Worm (Caenorhabditis elegans) whole organism, L1 larva: ENCODE results near the gene gcst-1.

ENCODE experiments used
- C16A3.4 ChIP-seq: fragments of 150-350 bp; optimal IDR thresholded peaks from 2 replicates; lab custom pipeline; 2014; ENCODE audit warnings: missing biosample characterization, missing genetic modification characterization
- C34B4.2 ChIP-seq: sonication (generic microtip); optimal IDR thresholded peaks from 2 replicates; lab custom pipeline; 2017; ENCODE audit warnings: mild to moderate bottlenecking, missing genetic modification characterization, missing compliant biosample characterization
- F16B12.6 ChIP-seq: fragments of 150-350 bp; optimal IDR thresholded peaks from 2 replicates; lab custom pipeline; 2014; ENCODE audit warnings: missing biosample characterization, missing genetic modification characterization
- alr-1 ChIP-seq: fragments of 200-800 bp; sonication (Bioruptor generic); optimal IDR thresholded peaks from 2 replicates; lab custom pipeline; 2018; ENCODE audit warnings: borderline replicate concordance, mild to moderate bottlenecking, missing genetic modification characterization, missing compliant biosample characterization
- aly-2 ChIP-seq: fragments of 150-350 bp; optimal IDR thresholded peaks from 2 replicates; lab custom pipeline; 2014; ENCODE audit warnings: missing biosample characterization, missing genetic modification characterization
- blmp-1 ChIP-seq: fragments of 150-350 bp; optimal IDR thresholded peaks from 2 replicates; lab custom pipeline; 2014; ENCODE audit warnings: missing biosample characterization, missing genetic modification characterization
- ceh-82 ChIP-seq, 3 experiments: fragments of 150-350 bp in 1 of 3; sonication (generic microtip) in 2 of 3; optimal IDR thresholded peaks; 2 replicates each; lab custom pipeline; 2014 to 2017; ENCODE audit warnings: missing biosample characterization in 3 of 3, missing genetic modification characterization in 3 of 3
- ces-1 ChIP-seq: fragments of 150-350 bp; optimal IDR thresholded peaks from 2 replicates; lab custom pipeline; 2014; ENCODE audit warnings: missing biosample characterization, missing genetic modification reagents, missing genetic modification characterization
- dpl-1 ChIP-seq, 3 experiments: fragments of 150-350 bp in 2 of 3; sonication (generic microtip) in 1 of 3; optimal IDR thresholded peaks; 2 replicates each; lab custom pipeline; 2014 to 2017; ENCODE audit warnings: missing biosample characterization in 3 of 3, missing genetic modification characterization in 3 of 3, missing genetic modification reagents in 3 of 3
- dsc-1 ChIP-seq: sonication (generic microtip); optimal IDR thresholded peaks from 2 replicates; lab custom pipeline; 2016; ENCODE audit warnings: mild to moderate bottlenecking, missing genetic modification characterization, missing compliant biosample characterization
- efl-1 ChIP-seq, 4 experiments: fragments of 150-350 bp; optimal IDR thresholded peaks in 3 of 4; peaks in 1 of 4; 1 replicate in 1 of 4; 2 replicates in 3 of 4; lab custom pipeline; 2014; ENCODE audit warnings: missing biosample characterization in 2 of 4, missing genetic modification characterization in 2 of 4, missing genetic modification reagents in 2 of 4
- efl-3 ChIP-seq: fragments of 200-800 bp; sonication (Bioruptor generic); optimal IDR thresholded peaks from 2 replicates; lab custom pipeline; 2018; ENCODE audit warnings: mild to moderate bottlenecking, missing genetic modification characterization, missing compliant biosample characterization
- elt-3 ChIP-seq, 6 experiments: fragments of 150-350 bp in 1 of 6; sonication (generic microtip); optimal IDR thresholded peaks; 2 replicates each; lab custom pipeline; 2017 to 2018; ENCODE audit warnings: missing biosample characterization in 6 of 6, missing genetic modification characterization in 6 of 6, inconsistent platforms in 1 of 6
- ets-5 ChIP-seq: fragments of 200-800 bp; sonication (Bioruptor generic); IDR thresholded peaks from 2 replicates; pipeline ENCODE4 v1.3.6; 2022; ENCODE audit warnings: missing genetic modification characterization, missing compliant biosample characterization
- fkh-10 ChIP-seq: sonication (generic microtip); optimal IDR thresholded peaks from 2 replicates; lab custom pipeline; 2017; ENCODE audit warnings: missing biosample characterization, missing genetic modification reagents, missing genetic modification characterization
- fkh-4 ChIP-seq: sonication (generic microtip); optimal IDR thresholded peaks from 2 replicates; lab custom pipeline; 2016; ENCODE audit warnings: missing compliant biosample characterization, missing genetic modification characterization, borderline replicate concordance
- irx-1 ChIP-seq: sonication (generic microtip); optimal IDR thresholded peaks from 2 replicates; lab custom pipeline; 2016; ENCODE audit warnings: missing genetic modification characterization, missing compliant biosample characterization
- isw-1 ChIP-seq: fragments of 200-800 bp; sonication (Bioruptor generic); IDR thresholded peaks from 2 replicates; pipeline ENCODE4 v1.3.6; 2022; ENCODE audit warnings: missing genetic modification characterization, missing compliant biosample characterization
- jun-1 ChIP-seq: fragments of 150-350 bp; optimal IDR thresholded peaks from 2 replicates; lab custom pipeline; 2014; ENCODE audit warnings: missing biosample characterization, missing genetic modification reagents, missing genetic modification characterization
- lin-13 ChIP-seq: fragments of 150-350 bp; optimal IDR thresholded peaks from 2 replicates; lab custom pipeline; 2014; ENCODE audit warnings: missing biosample characterization, missing genetic modification reagents, missing genetic modification characterization
- lin-14 ChIP-seq: fragments of 200-800 bp; sonication (Bioruptor generic); optimal IDR thresholded peaks from 2 replicates; lab custom pipeline; 2018; ENCODE audit warnings: mild to moderate bottlenecking, missing genetic modification characterization, moderate library complexity, missing compliant biosample characterization
- lin-35 ChIP-seq, 2 experiments: fragments of 150-350 bp; optimal IDR thresholded peaks; 2 replicates each; lab custom pipeline; 2014; ENCODE audit warnings: missing biosample characterization in 2 of 2, missing genetic modification characterization in 2 of 2, missing genetic modification reagents in 2 of 2
- mab-9 ChIP-seq: fragments of 200-800 bp; sonication (Bioruptor generic); IDR thresholded peaks from 2 replicates; pipeline ENCODE4 v1.3.6; 2022; ENCODE audit warnings: missing genetic modification reagents, missing genetic modification characterization, missing compliant biosample characterization
- mdl-1 ChIP-seq, 2 experiments: fragments of 150-350 bp; optimal IDR thresholded peaks; 2 replicates each; lab custom pipeline; 2014 to 2017; ENCODE audit warnings: missing biosample characterization in 2 of 2, missing genetic modification characterization in 2 of 2, inconsistent platforms in 1 of 2
- mef-2 ChIP-seq: fragments of 150-350 bp; optimal IDR thresholded peaks from 2 replicates; lab custom pipeline; 2014; ENCODE audit warnings: missing biosample characterization, missing genetic modification characterization
- mep-1 ChIP-seq: fragments of 150-350 bp; optimal IDR thresholded peaks from 2 replicates; lab custom pipeline; 2014; ENCODE audit warnings: missing biosample characterization, missing genetic modification characterization
- nhr-19 ChIP-seq: fragments of 200-800 bp; sonication (Bioruptor generic); conservative IDR thresholded peaks from 2 replicates; pipeline ENCODE4 v1.3.6; 2022; ENCODE audit warnings: missing genetic modification characterization, missing compliant biosample characterization
- nhr-20 ChIP-seq: sonication (generic microtip); optimal IDR thresholded peaks from 2 replicates; lab custom pipeline; 2016; ENCODE audit warnings: mild to moderate bottlenecking, missing genetic modification characterization, missing compliant biosample characterization
- nhr-237 ChIP-seq: fragments of 150-350 bp; optimal IDR thresholded peaks from 2 replicates; lab custom pipeline; 2014; ENCODE audit warnings: missing biosample characterization, missing genetic modification characterization
- nhr-28 ChIP-seq: fragments of 150-350 bp; optimal IDR thresholded peaks from 2 replicates; lab custom pipeline; 2014; ENCODE audit warnings: missing biosample characterization, missing genetic modification characterization
- nhr-71 ChIP-seq: sonication (generic microtip); optimal IDR thresholded peaks from 2 replicates; lab custom pipeline; 2016; ENCODE audit warnings: mild to moderate bottlenecking, missing genetic modification characterization, moderate library complexity, missing compliant biosample characterization
- nhr-76 ChIP-seq: sonication (generic microtip); optimal IDR thresholded peaks from 2 replicates; lab custom pipeline; 2017; ENCODE audit warnings: missing biosample characterization, missing genetic modification characterization
- nhr-77 ChIP-seq: fragments of 150-350 bp; optimal IDR thresholded peaks from 2 replicates; lab custom pipeline; 2014; ENCODE audit warnings: missing biosample characterization, missing genetic modification characterization
- nhr-84 ChIP-seq: sonication (generic microtip); optimal IDR thresholded peaks from 2 replicates; lab custom pipeline; 2017; ENCODE audit warnings: missing biosample characterization, missing genetic modification characterization
- nhr-85 ChIP-seq: sonication (generic microtip); peaks from one replicate; lab custom pipeline; 2016; ENCODE audit warnings: missing genetic modification characterization, inconsistent platforms, missing compliant biosample characterization
- nhr-90 ChIP-seq: sonication (generic microtip); optimal IDR thresholded peaks from 2 replicates; lab custom pipeline; 2016; ENCODE audit warnings: mild to moderate bottlenecking, missing genetic modification characterization, missing compliant biosample characterization; ENCODE audit not compliant: poor library complexity
- skn-1 ChIP-seq: fragments of 150-350 bp; optimal IDR thresholded peaks from 2 replicates; lab custom pipeline; 2014; ENCODE audit warnings: missing biosample characterization, missing genetic modification characterization
- snpc-4 ChIP-seq: fragments of 150-350 bp; optimal IDR thresholded peaks from 2 replicates; lab custom pipeline; 2014; ENCODE audit warnings: missing biosample characterization, missing genetic modification characterization
- snu-23 ChIP-seq: sonication (generic microtip); optimal IDR thresholded peaks from 2 replicates; lab custom pipeline; 2016; ENCODE audit warnings: missing genetic modification characterization, missing compliant biosample characterization
- sptf-1 ChIP-seq: fragments of 150-350 bp; optimal IDR thresholded peaks from 2 replicates; lab custom pipeline; 2014; ENCODE audit warnings: missing biosample characterization, missing genetic modification characterization
- sup-37 ChIP-seq: fragments of 200-800 bp; sonication (Bioruptor generic); optimal IDR thresholded peaks from 2 replicates; lab custom pipeline; 2018; ENCODE audit warnings: mild to moderate bottlenecking, missing genetic modification characterization, missing compliant biosample characterization
- tlp-1 ChIP-seq: fragments of 150-350 bp; optimal IDR thresholded peaks from 2 replicates; lab custom pipeline; 2014; ENCODE audit warnings: missing biosample characterization, missing genetic modification characterization
- unc-30 ChIP-seq: sonication (generic microtip); optimal IDR thresholded peaks from 2 replicates; lab custom pipeline; 2017; ENCODE audit warnings: missing biosample characterization, missing genetic modification characterization
- xbp-1 ChIP-seq: sonication (generic microtip); optimal IDR thresholded peaks from 2 replicates; lab custom pipeline; 2016; ENCODE audit warnings: missing genetic modification characterization, missing compliant biosample characterization
- zip-4 ChIP-seq: fragments of 200-800 bp; sonication (Bioruptor generic); optimal IDR thresholded peaks from 2 replicates; lab custom pipeline; 2018; ENCODE audit warnings: mild to moderate bottlenecking, missing genetic modification characterization, moderate library complexity, missing compliant biosample characterization

Gene gcst-1

DNA sequence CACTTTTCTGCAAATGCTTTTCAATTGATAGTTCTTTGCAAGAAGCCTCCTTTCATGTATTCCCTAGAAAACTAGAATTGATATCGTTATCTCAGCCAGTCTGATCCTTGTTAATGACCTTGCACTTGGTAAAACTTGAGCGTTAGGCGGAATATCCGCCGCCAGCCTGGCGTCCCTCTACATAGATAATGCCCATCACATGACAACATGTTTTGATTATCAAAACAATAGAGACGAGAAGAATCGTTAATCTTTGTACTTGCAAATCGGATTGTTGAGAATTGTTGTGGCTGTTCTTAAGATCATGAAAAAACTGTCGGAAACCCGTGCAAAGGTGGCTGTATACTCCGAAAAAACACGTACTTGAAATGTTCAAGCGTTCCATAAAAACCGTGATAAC, 19.1 kb upstream of the gcst-1 start (continued):
- no peak for TF ChIP-seq lin-35 (GFP tag; optimal IDR thresholded peaks at IDR 0.05; lab: Kevin White, UChicago)
- TF ChIP-seq unc-30 (tag; lab: Kevin White, UChicago): no peak
- TF ChIP-seq ets-5: no peak
- no peak for TF ChIP-seq dsc-1
- no peak for TF ChIP-seq tlp-1 (tag; lab: Kevin White, UChicago)
- no peak for TF ChIP-seq nhr-84 (tag; lab: Kevin White, UChicago)
- no peak for TF ChIP-seq C34B4.2
- no peak for TF ChIP-seq efl-3 (GFP tag; lab: Kevin White, UChicago)
- TF ChIP-seq skn-1: no peak

DNA sequence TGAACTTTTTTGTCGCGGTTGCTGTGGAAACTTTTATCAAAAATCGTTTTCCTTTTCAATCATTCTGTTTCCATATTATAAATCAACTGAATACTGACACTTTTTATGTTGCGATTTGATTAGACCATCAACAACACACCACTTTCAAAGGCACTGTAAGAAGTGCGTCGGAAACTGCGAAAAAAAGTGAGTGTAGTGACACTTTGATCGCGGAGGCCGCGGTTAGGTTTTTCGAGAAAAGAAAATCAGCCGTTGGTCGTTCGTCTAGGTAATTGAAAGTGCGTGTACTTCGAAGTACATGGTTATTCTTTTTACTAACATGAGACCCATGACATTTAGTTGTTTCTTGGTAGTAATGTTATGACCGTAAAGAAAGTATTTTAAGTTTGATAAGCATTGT, 17.1 kb upstream of the gcst-1 start:
- TF ChIP-seq ceh-82 (tag; optimal IDR thresholded peaks at IDR 0.05; lab: Kevin White, UChicago) (no peak), nhr-76 (tag; lab: Kevin White, UChicago) (no peak), blmp-1 (tag; lab: Kevin White, UChicago) (peak; percentile 94), nhr-85 (tag; lab: Kevin White, UChicago) (peak; percentile 56), dsc-1 (no peak), nhr-84 (tag; lab: Kevin White, UChicago) (no peak), xbp-1 (tag; lab: Kevin White, UChicago) (no peak), efl-1 (optimal IDR thresholded peaks at IDR 0.05; lab: Kevin White, UChicago) (no peak), efl-1 (GFP tag; optimal IDR thresholded peaks at IDR 0.05 in 1 of 2; lab: Kevin White, UChicago) (peak in 1 of 2 experiments; percentile 20), snu-23 (peak; percentile 27), elt-3 (tag; optimal IDR thresholded peaks at IDR 0.05; lab: Kevin White, UChicago) (peak in 1 of 6 experiments; percentile 57), lin-14 (GFP tag; lab: Kevin White, UChicago) (peak; percentile 56), nhr-20 (tag; lab: Kevin White, UChicago) (peak; percentile 64), nhr-71 (tag; lab: Kevin White, UChicago) (peak; percentile 24), C34B4.2 (no peak), nhr-77 (no peak), aly-2 (tag; lab: Kevin White, UChicago) (no peak), mef-2 (tag; lab: Kevin White, UChicago) (no peak), fkh-10 (GFP tag; lab: Kevin White, UChicago) (no peak), sup-37 (GFP tag; lab: Kevin White, UChicago) (no peak), nhr-19 (no peak)
- TF ChIP-seq, all 84 proteins: peak for 8

DNA sequence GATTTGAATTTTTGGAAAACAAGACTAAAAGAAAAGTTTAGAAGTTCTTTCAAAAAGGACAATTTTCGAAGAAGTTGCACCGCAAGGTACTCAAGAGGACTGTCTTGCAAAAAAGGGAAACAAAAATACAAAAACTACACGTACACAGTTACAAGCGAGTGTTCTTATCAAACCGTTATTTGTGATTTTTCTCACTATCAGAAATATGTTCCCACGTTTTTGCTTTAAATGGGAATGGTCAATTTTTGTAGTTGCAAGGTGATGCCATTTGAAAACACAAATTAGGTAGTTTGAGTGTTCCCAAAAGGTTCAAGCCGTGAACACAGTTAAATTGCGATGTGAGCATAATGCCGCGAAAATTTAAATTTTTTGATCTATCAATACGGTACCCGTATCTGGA, 16.6 kb upstream of the gcst-1 start:
- TF ChIP-seq lin-13 (GFP tag; lab: Kevin White, UChicago): no peak
- no peak for TF ChIP-seq dpl-1 (GFP tag; optimal IDR thresholded peaks at IDR 0.05; lab: Kevin White, UChicago)
- TF ChIP-seq tlp-1 (tag; lab: Kevin White, UChicago): no peak
- no peak for TF ChIP-seq nhr-85 (tag; lab: Kevin White, UChicago)
- TF ChIP-seq ces-1 (GFP tag; lab: Kevin White, UChicago): no peak
- TF ChIP-seq dsc-1: no peak
- TF ChIP-seq efl-3 (GFP tag; lab: Kevin White, UChicago): no peak
- no peak for TF ChIP-seq fkh-10 (GFP tag; lab: Kevin White, UChicago)
- TF ChIP-seq irx-1 (tag; lab: Kevin White, UChicago): no peak
- TF ChIP-seq nhr-237 (tag; lab: Kevin White, UChicago): no peak
- no peak for TF ChIP-seq mab-9 (GFP tag; lab: Robert Waterston, UW)
- TF ChIP-seq isw-1: no peak
- no peak for TF ChIP-seq snpc-4
- no peak for TF ChIP-seq nhr-28 (tag; lab: Kevin White, UChicago)
- TF ChIP-seq zip-4 (GFP tag; lab: Kevin White, UChicago): no peak

DNA sequence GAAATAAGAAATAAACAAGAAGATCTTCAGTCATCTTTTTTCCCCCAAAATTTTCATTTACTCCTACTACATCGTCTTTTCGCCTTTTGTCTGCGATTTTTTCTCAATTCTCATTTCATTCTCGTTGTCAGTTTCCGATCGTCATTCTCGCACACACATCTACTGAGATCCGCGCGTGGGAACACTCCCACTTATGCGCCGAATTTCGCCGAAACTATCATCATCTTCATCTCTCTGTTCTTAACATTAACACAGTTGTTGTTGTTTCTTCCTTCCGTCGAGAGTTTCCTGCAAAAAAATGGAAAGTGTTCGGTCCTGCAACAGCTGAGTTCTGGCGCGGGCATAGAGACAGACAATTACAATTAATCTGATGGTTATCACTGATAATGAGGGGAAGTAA, 15.1 kb upstream of the gcst-1 start:
- peak; percentile 21 for TF ChIP-seq snu-23
- no peak for TF ChIP-seq ceh-82 (tag; optimal IDR thresholded peaks at IDR 0.05; lab: Kevin White, UChicago)
- no peak for TF ChIP-seq F16B12.6 (tag; lab: Kevin White, UChicago)
- no peak for TF ChIP-seq C34B4.2
- TF ChIP-seq fkh-4: no peak
- TF ChIP-seq jun-1 (tag; lab: Kevin White, UChicago): no peak
- no peak for TF ChIP-seq nhr-77
- peak; percentile 2 for TF ChIP-seq nhr-71 (tag; lab: Kevin White, UChicago)
- peak; percentile 4 for TF ChIP-seq mep-1
- peak; percentile 66 for TF ChIP-seq lin-14 (GFP tag; lab: Kevin White, UChicago)
- peak; percentile 12 for TF ChIP-seq C16A3.4 (tag; lab: Kevin White, UChicago)
- TF ChIP-seq blmp-1 (tag; lab: Kevin White, UChicago): peak; percentile 90
- no peak for TF ChIP-seq nhr-90
- TF ChIP-seq nhr-85 (tag; lab: Kevin White, UChicago): peak; percentile 64
- no peak for TF ChIP-seq alr-1 (tag; lab: Kevin White, UChicago)
- TF ChIP-seq mdl-1 (tag; optimal IDR thresholded peaks at IDR 0.05; lab: Kevin White, UChicago): peak in 1 of 2 experiments; percentile 27
- no peak for TF ChIP-seq nhr-237 (tag; lab: Kevin White, UChicago)
- no peak for TF ChIP-seq sptf-1 (tag; lab: Kevin White, UChicago)
- TF ChIP-seq elt-3 (tag; optimal IDR thresholded peaks at IDR 0.05; lab: Kevin White, UChicago): peak in 2 of 6 experiments; percentile 5 to 53
- TF ChIP-seq nhr-19: no peak
- TF ChIP-seq nhr-20 (tag; lab: Kevin White, UChicago): peak; percentile 11
